Fruit fly (Drosophila melanogaster) whole organism, embryonic: ENCODE results near the gene TwdlV.
A peak's percentile ranks its signal among the peaks of the same experiment; 100 is the strongest.

Source experiments
- CG11456 ChIP-seq: fragments of 200-800 bp; sonication (Bioruptor generic); IDR thresholded peaks from 3 replicates; pipeline ENCODE4 v1.3.6; 2022; ENCODE audit warnings: missing biosample characterization, missing genetic modification characterization
- CG13287 ChIP-seq: fragments of 200-800 bp; sonication (Bioruptor generic); IDR thresholded peaks from 2 replicates; pipeline ENCODE4 v1.3.6; 2022; ENCODE audit warnings: missing biosample characterization, missing genetic modification characterization; ENCODE audit not compliant: partially characterized antibody
- CG14014 ChIP-seq: fragments of 200-800 bp; sonication (Bioruptor generic); IDR thresholded peaks from 2 replicates; pipeline ENCODE4 v1.3.6; 2022; ENCODE audit warnings: missing biosample characterization, missing genetic modification characterization
- CG17328 ChIP-seq: fragments of 200-800 bp; sonication (Bioruptor generic); IDR thresholded peaks from 2 replicates; pipeline ENCODE4 v1.3.6; 2022; ENCODE audit warnings: missing biosample characterization, missing genetic modification characterization
- CG31224 ChIP-seq: fragments of 200-800 bp; sonication (Bioruptor generic); IDR thresholded peaks from 2 replicates; pipeline ENCODE4 v1.3.6; 2022; ENCODE audit warnings: missing biosample characterization, missing genetic modification characterization
- CG32532 ChIP-seq: fragments of 200-800 bp; sonication (Bioruptor generic); IDR thresholded peaks from 2 replicates; pipeline ENCODE4 v1.3.6; 2022; ENCODE audit warnings: missing biosample characterization, missing genetic modification characterization
- CG34376 ChIP-seq: fragments of 200-800 bp; sonication (Bioruptor generic); optimal IDR thresholded peaks from 2 replicates; lab custom pipeline; 2018; ENCODE audit warnings: missing biosample characterization, mild to moderate bottlenecking, missing genetic modification characterization
- CG6272 ChIP-seq: fragments of 200-800 bp; sonication (Bioruptor generic); IDR thresholded peaks from 2 replicates; pipeline ENCODE4 v1.3.6; 2022; ENCODE audit warnings: missing biosample characterization, missing genetic modification characterization
- CG6791 ChIP-seq: fragments of 200-800 bp; sonication (Bioruptor generic); IDR thresholded peaks from 3 replicates; pipeline ENCODE4 v1.3.6; 2022; ENCODE audit warnings: missing biosample characterization, missing genetic modification characterization; ENCODE audit not compliant: partially characterized antibody
- CG7556 ChIP-seq: fragments of 200-800 bp; sonication (Bioruptor generic); optimal IDR thresholded peaks from 2 replicates; lab custom pipeline; 2017; ENCODE audit warnings: missing biosample characterization, mild to moderate bottlenecking, missing genetic modification characterization
- CG8281 ChIP-seq: fragments of 200-800 bp; sonication (Bioruptor generic); optimal IDR thresholded peaks from 2 replicates; lab custom pipeline; 2018; ENCODE audit warnings: missing biosample characterization, mild to moderate bottlenecking, missing genetic modification characterization, moderate library complexity
- Dad ChIP-seq: fragments of 200-800 bp; sonication (Bioruptor generic); optimal IDR thresholded peaks from 3 replicates; lab custom pipeline; 2016; ENCODE audit warnings: missing biosample characterization, missing genetic modification characterization
- Dek ChIP-seq: fragments of 200-800 bp; sonication (Bioruptor generic); optimal IDR thresholded peaks from 3 replicates; lab custom pipeline; 2019; ENCODE audit warnings: missing biosample characterization, mild to moderate bottlenecking, missing genetic modification characterization, moderate library complexity
- Dll ChIP-seq: fragments of 200-800 bp; sonication (Bioruptor generic); IDR thresholded peaks from 4 replicates; pipeline ENCODE4 v1.3.6; 2022; ENCODE audit warnings: missing biosample characterization, missing genetic modification characterization; ENCODE audit not compliant: partially characterized antibody
- Ets65A ChIP-seq: fragments of 200-800 bp; sonication (Bioruptor generic); peaks from one replicate; lab custom pipeline; 2016; ENCODE audit warnings: missing biosample characterization, missing genetic modification characterization
- Fer2 ChIP-seq: fragments of 200-800 bp; sonication (Bioruptor generic); optimal IDR thresholded peaks from 2 replicates; lab custom pipeline; 2018; ENCODE audit warnings: missing biosample characterization, mild to moderate bottlenecking, missing genetic modification characterization, moderate library complexity
- Hr39 ChIP-seq: fragments of >200 bp; optimal IDR thresholded peaks from 2 replicates; lab custom pipeline; 2017
- Hr78 ChIP-seq, 2 experiments: fragments of 200-800 bp in 1 of 2; fragments of >200 bp in 1 of 2; sonication (Bioruptor generic) in 1 of 2; optimal IDR thresholded peaks; 2 replicates each; lab custom pipeline; 2017 to 2019; ENCODE audit warnings: missing biosample characterization in 2 of 2, missing genetic modification characterization in 2 of 2, mild to moderate bottlenecking in 1 of 2, moderate library complexity in 1 of 2
- Jarid2 ChIP-seq: fragments of 200-800 bp; sonication (Bioruptor generic); optimal IDR thresholded peaks from 3 replicates; lab custom pipeline; 2017; ENCODE audit warnings: mild to moderate bottlenecking, missing biosample characterization, missing genetic modification reagents, missing genetic modification characterization
- MESR4 ChIP-seq: fragments of 200-800 bp; sonication (Bioruptor generic); optimal IDR thresholded peaks from 2 replicates; lab custom pipeline; 2018; ENCODE audit warnings: missing biosample characterization, mild to moderate bottlenecking, missing genetic modification characterization, moderate library complexity
- Med ChIP-seq: fragments of 200-800 bp; sonication (Bioruptor generic); peaks from one replicate; lab custom pipeline; 2016; ENCODE audit warnings: missing biosample characterization, missing genetic modification characterization, mild to moderate bottlenecking, inconsistent platforms, moderate library complexity
- NC2α ChIP-seq: fragments of 200-800 bp; sonication (Bioruptor generic); optimal IDR thresholded peaks from 2 replicates; lab custom pipeline; 2016; ENCODE audit warnings: missing biosample characterization, missing genetic modification characterization
- Spps ChIP-seq: fragments of 200-800 bp; sonication (Bioruptor generic); optimal IDR thresholded peaks from 2 replicates; lab custom pipeline; 2018; ENCODE audit warnings: missing biosample characterization, mild to moderate bottlenecking, missing genetic modification characterization
- ase ChIP-seq: fragments of 200-800 bp; sonication (Bioruptor generic); IDR thresholded peaks from 3 replicates; pipeline ENCODE4 v1.3.6; 2022; ENCODE audit warnings: missing biosample characterization, missing genetic modification characterization
- crol ChIP-seq: fragments of 200-800 bp; sonication (Bioruptor generic); IDR thresholded peaks from 2 replicates; pipeline ENCODE4 v1.3.6; 2022; ENCODE audit warnings: missing biosample characterization, missing genetic modification characterization
- cwo ChIP-seq: fragments of 200-800 bp; sonication (Bioruptor generic); optimal IDR thresholded peaks from 3 replicates; lab custom pipeline; 2017; ENCODE audit warnings: missing biosample characterization, missing genetic modification characterization, mild to moderate bottlenecking, moderate library complexity, missing genetic modification reagents
- ftz-f1 ChIP-seq: fragments of 200-800 bp; sonication (Bioruptor generic); optimal IDR thresholded peaks from 2 replicates; lab custom pipeline; 2016; ENCODE audit warnings: missing biosample characterization, missing genetic modification characterization
- gce ChIP-seq: fragments of 200-800 bp; sonication (Bioruptor generic); IDR thresholded peaks from 3 replicates; pipeline ENCODE4 v1.3.6; 2022; ENCODE audit warnings: missing biosample characterization, missing genetic modification characterization
- gcm ChIP-seq: fragments of 200-800 bp; sonication (Bioruptor generic); optimal IDR thresholded peaks from 2 replicates; lab custom pipeline; 2019; ENCODE audit warnings: missing biosample characterization, mild to moderate bottlenecking, missing genetic modification characterization, moderate library complexity
- kay ChIP-seq: fragments of 200-800 bp; sonication (Bioruptor generic); optimal IDR thresholded peaks from 2 replicates; lab custom pipeline; 2016; ENCODE audit warnings: missing biosample characterization, missing genetic modification characterization
- peb ChIP-seq: fragments of 200-800 bp; sonication (Bioruptor generic); IDR thresholded peaks from 2 replicates; pipeline ENCODE4 v1.3.6; 2022; ENCODE audit warnings: missing biosample characterization, missing genetic modification characterization
- row ChIP-seq: fragments of 200-800 bp; sonication (Bioruptor generic); IDR thresholded peaks from 3 replicates; pipeline ENCODE4 v1.3.6; 2022; ENCODE audit warnings: missing biosample characterization, missing genetic modification characterization
- sens ChIP-seq: fragments of 200-800 bp; sonication (Bioruptor generic); peaks from one replicate; lab custom pipeline; 2016; ENCODE audit warnings: missing biosample characterization, missing genetic modification characterization
- sens-2 ChIP-seq: fragments of 200-800 bp; sonication (Bioruptor generic); IDR thresholded peaks from 2 replicates; pipeline ENCODE4 v1.3.6; 2022; ENCODE audit warnings: missing biosample characterization, missing genetic modification characterization
- sna ChIP-seq: fragments of 200-800 bp; sonication (Bioruptor generic); IDR thresholded peaks from 2 replicates; pipeline ENCODE4 v1.3.6; 2022; ENCODE audit warnings: missing biosample characterization, missing genetic modification characterization; ENCODE audit not compliant: partially characterized antibody
- sug ChIP-seq: fragments of 200-800 bp; optimal IDR thresholded peaks from 2 replicates; lab custom pipeline; 2019; ENCODE audit warnings: missing biosample characterization, mild to moderate bottlenecking, missing genetic modification characterization, moderate library complexity
- zen ChIP-seq: fragments of 200-800 bp; sonication (Bioruptor generic); optimal IDR thresholded peaks from 3 replicates; lab custom pipeline; 2018; ENCODE audit warnings: missing biosample characterization, mild to moderate bottlenecking, missing genetic modification characterization, moderate library complexity

TwdlV gene

dm6 chr3R:4241776-4242175 is 12.7 kb upstream of the TwdlV start:
- TF ChIP-seq MESR4 (no peak), ftz-f1 (GFP tag; lab: Kevin White, UChicago) (peak; percentile 23), CG6272 (GFP tag; lab: Robert Waterston, UW) (no peak), cwo (peak; percentile 56), Spps (tag; lab: Kevin White, UChicago) (no peak), sna (GFP tag; lab: Robert Waterston, UW) (0 out of 2 replicates have a peak, but pooled peaks have one; percentile 6), ase (GFP tag; lab: Robert Waterston, UW) (no peak), Hr78 (GFP tag; optimal IDR thresholded peaks at IDR 0.05; lab: Kevin White, UChicago) (peak in 1 of 2 experiments; percentile 78), Ets65A (GFP tag; lab: Kevin White, UChicago) (peak; percentile 20), sens (GFP tag; lab: Kevin White, UChicago) (peak; percentile 8), sug (peak; percentile 67), CG14014 (GFP tag; lab: Robert Waterston, UW) (0 out of 2 replicates have a peak, but pooled peaks have one; percentile 18), peb (GFP tag; lab: Robert Waterston, UW) (no peak), Med (GFP tag; lab: Kevin White, UChicago) (peak; percentile 55)
- TF ChIP-seq, all 482 proteins: peak for 9

- TF ChIP-seq sens-2 (GFP tag; lab: Robert Waterston, UW) (no peak), zen (no peak), Med (GFP tag; lab: Kevin White, UChicago) (peak; percentile 14), CG34376 (GFP tag; lab: Kevin White, UChicago) (peak; percentile 36), CG17328 (GFP tag; lab: Robert Waterston, UW) (no peak), CG6791 (GFP tag; lab: Robert Waterston, UW) (0 out of 3 replicates have a peak, but pooled peaks have one; percentile 19), Hr39 (lab: Kevin White, UChicago) (peak; percentile 58), Dad (no peak), CG7556 (GFP tag; lab: Kevin White, UChicago) (no peak), gcm (GFP tag; lab: Kevin White, UChicago) (peak; percentile 72), row (GFP tag; lab: Robert Waterston, UW) (0 out of 3 replicates have a peak, but pooled peaks have one; percentile 12), CG8281 (no peak), Dek (tag; lab: Kevin White, UChicago) (no peak), Jarid2 (GFP tag; lab: Kevin White, UChicago) (peak; percentile 5), CG31224 (GFP tag; lab: Robert Waterston, UW) (0 out of 2 replicates have a peak, but pooled peaks have one; percentile 22), CG32532 (0 out of 2 replicates have a peak, but pooled peaks have one; percentile 13), NC2α (GFP tag; lab: Kevin White, UChicago) (no peak), Dll (GFP tag; lab: Robert Waterston, UW) (no peak), Fer2 (no peak), CG13287 (no peak), CG11456 (GFP tag; lab: Robert Waterston, UW) (0 out of 3 replicates have a peak, but pooled peaks have one; percentile 45), kay (GFP tag; lab: Kevin White, UChicago) (no peak), gce (GFP tag; lab: Robert Waterston, UW) (no peak), crol (GFP tag; lab: Robert Waterston, UW) (peak; percentile 47)
- TF ChIP-seq, all 482 proteins: peak for 11
These were observed 12.2 kb upstream of the TwdlV start, which contains the start of gene CG14642 for dm6 chr3R:4242209-4242887. TSS of gene CG14642 (minus strand) at chr3R:4242717.
